Worm (Caenorhabditis elegans): ENCODE results near the gene clec-223.

The clec-223 gene

DNA sequence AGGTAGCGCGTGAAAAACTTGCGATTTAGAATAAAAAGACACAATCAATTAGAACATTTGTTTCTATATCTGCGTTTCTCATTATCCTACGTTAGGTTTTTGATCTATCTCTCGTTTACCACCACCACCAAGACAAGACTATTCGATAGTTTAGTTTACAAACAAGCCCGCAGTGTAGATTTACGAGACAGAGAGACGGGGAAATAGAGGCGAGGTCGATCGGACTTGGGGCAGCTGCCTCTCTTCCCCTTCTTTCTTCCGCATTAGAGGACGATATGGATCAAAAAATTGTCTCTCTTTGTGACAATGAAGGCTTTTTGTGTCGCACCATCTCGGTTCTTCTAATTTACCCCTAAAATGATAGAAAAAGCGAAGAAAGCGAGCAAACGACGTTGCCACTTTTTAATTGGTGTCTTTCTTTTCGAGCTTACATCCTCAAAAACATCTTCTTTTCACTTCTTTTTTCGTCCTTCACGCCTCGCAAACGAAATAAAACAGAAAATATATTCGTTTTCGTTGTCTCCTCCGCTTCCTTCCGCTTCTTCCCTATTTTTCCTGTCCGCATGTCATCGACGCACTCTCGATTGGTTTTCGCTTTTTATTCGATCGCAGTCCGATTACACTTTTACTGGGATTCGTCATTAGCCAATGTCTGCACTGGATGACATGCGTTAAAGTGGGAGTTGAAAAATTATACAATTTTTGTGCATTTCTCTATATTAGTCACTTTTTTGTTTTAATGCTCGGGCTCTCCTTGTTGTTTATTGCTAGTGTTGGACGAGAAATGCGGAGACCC is 8.7 kb downstream of the clec-223 start:
- TF ChIP-seq grh-1 (GFP tag; IDR thresholded peaks at IDR 0.05) (no peak), hlh-4 (tag; optimal IDR thresholded peaks at IDR 0.05) (no peak), ceh-88 (GFP tag; IDR thresholded peaks at IDR 0.05) (no peak), skn-1 (tag; optimal IDR thresholded peaks at IDR 0.05) (no peak), mef-2 (tag; optimal IDR thresholded peaks at IDR 0.05) (no peak), ztf-11 (tag; optimal IDR thresholded peaks at IDR 0.05) (no peak), mep-1 (tag; optimal IDR thresholded peaks at IDR 0.05) (peak; percentile 66), tbx-2 (tag; optimal IDR thresholded peaks at IDR 0.05) (no peak), pqm-1 (tag; optimal IDR thresholded peaks at IDR 0.05) (no peak), lin-13 (GFP tag; optimal IDR thresholded peaks at IDR 0.05) (no peak), snpc-4 (tag; optimal IDR thresholded peaks at IDR 0.05) (no peak), swsn-7 (tag; optimal IDR thresholded peaks at IDR 0.05) (no peak), sptf-1 (tag; optimal IDR thresholded peaks at IDR 0.05) (no peak), lin-14 (GFP tag; optimal IDR thresholded peaks at IDR 0.05) (peak; percentile 78), isw-1 (GFP tag; IDR thresholded peaks at IDR 0.05) (no peak), elt-2 (tag; optimal IDR thresholded peaks at IDR 0.05) (no peak), efl-1 (optimal IDR thresholded peaks at IDR 0.05) (peak; percentile 3 to 19), efl-1 (GFP tag; optimal IDR thresholded peaks at IDR 0.05 in 1 of 2) (no peak), nhr-28 (tag; optimal IDR thresholded peaks at IDR 0.05) (no peak), snu-23 (GFP tag; optimal IDR thresholded peaks at IDR 0.05) (peak; percentile 46), nhr-77 (tag; optimal IDR thresholded peaks at IDR 0.05) (no peak), elt-3 (tag; optimal IDR thresholded peaks at IDR 0.05) (peak in 1 of 6 experiments; percentile 27), ceh-82 (tag; optimal IDR thresholded peaks at IDR 0.05) (peak in 1 of 3 experiments; percentile 8), F16B12.6 (tag; optimal IDR thresholded peaks at IDR 0.05) (no peak), ets-5 (GFP tag; IDR thresholded peaks at IDR 0.05) (no peak), lsy-2 (tag; optimal IDR thresholded peaks at IDR 0.05) (peak in 1 of 2 experiments; percentile 11), hpl-2 (GFP tag; optimal IDR thresholded peaks at IDR 0.05) (no peak), lir-3 (tag; optimal IDR thresholded peaks at IDR 0.05; ENCODE audit: poor library complexity) (no peak), blmp-1 (tag; optimal IDR thresholded peaks at IDR 0.05) (peak; percentile 97), irx-1 (tag; optimal IDR thresholded peaks at IDR 0.05) (peak; percentile 21), lin-15B (tag; optimal IDR thresholded peaks at IDR 0.05) (no peak), mdl-1 (tag; optimal IDR thresholded peaks at IDR 0.05) (no peak), pax-3 (tag; optimal IDR thresholded peaks at IDR 0.05) (no peak), aha-1 (tag; optimal IDR thresholded peaks at IDR 0.05) (no peak), sox-4 (tag; optimal IDR thresholded peaks at IDR 0.05) (no peak), pag-3 (tag; optimal IDR thresholded peaks at IDR 0.05; ENCODE audit: borderline replicate concordance, insufficient read depth) (no peak), unc-62 (GFP tag; optimal IDR thresholded peaks at IDR 0.05) (no peak), rnt-1 (tag; optimal IDR thresholded peaks at IDR 0.05) (peak; percentile 16), ama-1 (optimal IDR thresholded peaks at IDR 0.05) (no peak), nhr-84 (tag; optimal IDR thresholded peaks at IDR 0.05) (no peak), unc-86 (tag; optimal IDR thresholded peaks at IDR 0.05) (no peak), unc-98 (GFP tag; IDR thresholded peaks at IDR 0.05) (no peak), ztf-4 (tag; optimal IDR thresholded peaks at IDR 0.05) (no peak), lin-35 (GFP tag; optimal IDR thresholded peaks at IDR 0.05) (no peak), unc-30 (tag; optimal IDR thresholded peaks at IDR 0.05) (no peak), nhr-237 (tag; optimal IDR thresholded peaks at IDR 0.05) (no peak), egl-27 (tag; optimal IDR thresholded peaks at IDR 0.05) (no peak), vab-15 (tag; optimal IDR thresholded peaks at IDR 0.05) (no peak), ceh-63 (GFP tag; optimal IDR thresholded peaks at IDR 0.05) (no peak), tlp-1 (tag; optimal IDR thresholded peaks at IDR 0.05) (no peak), nhr-90 (tag; optimal IDR thresholded peaks at IDR 0.05; ENCODE audit: poor library complexity) (no peak), dpl-1 (GFP tag; optimal IDR thresholded peaks at IDR 0.05) (peak in 1 of 3 experiments; percentile 9), unc-130 (tag; optimal IDR thresholded peaks at IDR 0.05) (peak; percentile 5)
